Worm (Caenorhabditis elegans) whole organism, midembryonic: ENCODE measurements around the gene spat-1.

Experiments used
- T22C8.4 ChIP-seq: fragments of 200-800 bp; sonication (Bioruptor generic); IDR thresholded peaks from 2 replicates; pipeline ENCODE4 v1.3.6; 2022; ENCODE audit warnings: missing genetic modification characterization, missing compliant biosample characterization
- cog-1 ChIP-seq: sonication (generic microtip); optimal IDR thresholded peaks from 2 replicates; lab custom pipeline; 2016; ENCODE audit warnings: missing genetic modification characterization, missing compliant biosample characterization
- flt-1 ChIP-seq: fragments of 200-800 bp; sonication (Bioruptor generic); IDR thresholded peaks from 2 replicates; pipeline ENCODE4 v1.3.6; 2022; ENCODE audit warnings: missing genetic modification characterization, missing compliant biosample characterization
- klf-2 ChIP-seq: fragments of 200-800 bp; sonication (Bioruptor generic); conservative IDR thresholded peaks from 2 replicates; pipeline ENCODE4 v1.3.6; 2022; ENCODE audit warnings: missing genetic modification reagents, missing genetic modification characterization, missing compliant biosample characterization
- med-1 ChIP-seq: sonication (generic microtip); optimal IDR thresholded peaks from 2 replicates; lab custom pipeline; 2017; ENCODE audit warnings: missing genetic modification characterization, mild to moderate bottlenecking, missing compliant biosample characterization, antibody characterized with exemption, missing genetic modification reagents; ENCODE audit not compliant: insufficient read depth
- ref-1 ChIP-seq: fragments of 200-800 bp; sonication (Bioruptor generic); conservative IDR thresholded peaks from 2 replicates; pipeline ENCODE4 v1.3.6; 2022; ENCODE audit warnings: missing genetic modification reagents, missing genetic modification characterization, missing compliant biosample characterization
- tab-1 ChIP-seq: fragments of 200-800 bp; sonication (Bioruptor generic); IDR thresholded peaks from 2 replicates; pipeline ENCODE4 v1.3.6; 2022; ENCODE audit warnings: missing genetic modification characterization, missing compliant biosample characterization
- ztf-23 ChIP-seq: fragments of 200-800 bp; sonication (Bioruptor generic); IDR thresholded peaks from 2 replicates; pipeline ENCODE4 v1.3.6; 2022; ENCODE audit warnings: missing genetic modification reagents, missing genetic modification characterization, missing compliant biosample characterization
- ztf-29 ChIP-seq: fragments of 200-800 bp; sonication (Bioruptor generic); IDR thresholded peaks from 2 replicates; pipeline ENCODE4 v1.3.6; 2022; ENCODE audit warnings: missing genetic modification reagents, missing genetic modification characterization, missing compliant biosample characterization

- TF ChIP-seq flt-1 (GFP tag; lab: Robert Waterston, UW) (no peak), med-1 (GFP tag; lab: Kevin White, UChicago) (no peak), cog-1 (tag; lab: Kevin White, UChicago) (no peak), ztf-23 (GFP tag; lab: Robert Waterston, UW) (no peak), tab-1 (GFP tag; lab: Robert Waterston, UW) (no peak), T22C8.4 (GFP tag; lab: Robert Waterston, UW) (no peak), ref-1 (no peak), ztf-29 (GFP tag; lab: Robert Waterston, UW) (no peak), klf-2 (no peak)
Measured at ce11 chrII:14523645-14524223, 4.8 kb upstream of the spat-1 start, which contains the start of gene pot-2.
